Worm (Caenorhabditis elegans) whole organism, L4/young adult: ENCODE results near the gene gst-35.

Source experiments
- W03F9.2 ChIP-seq: fragments of 150-350 bp; optimal IDR thresholded peaks from 2 replicates; lab custom pipeline; 2014; ENCODE audit warnings: missing biosample characterization, missing genetic modification characterization
- dao-5 ChIP-seq: sonication (generic microtip); optimal IDR thresholded peaks from 2 replicates; lab custom pipeline; 2016; ENCODE audit warnings: missing genotype, missing genetic modification characterization, moderate library complexity, missing compliant biosample characterization
- him-1 ChIP-seq: sonication (generic microtip); optimal IDR thresholded peaks from 2 replicates; lab custom pipeline; 2016; ENCODE audit warnings: missing genotype, missing genetic modification reagents, missing genetic modification characterization, missing compliant biosample characterization

ce11 chrII:15169811-15170282 lies 15.3 kb downstream of the gst-35 start, which contains the start of gene gst-29:
- no peak for TF ChIP-seq dao-5 (tag; lab: Kevin White, UChicago)
- TF ChIP-seq him-1 (tag; lab: Kevin White, UChicago) = no peak
- TF ChIP-seq W03F9.2 (tag; lab: Kevin White, UChicago) = no peak
